Fruit fly (Drosophila melanogaster) whole organism, embryonic: ENCODE results near the gene PolQ.

Source experiments
- Ada2b ChIP-seq: fragments of 200-800 bp; sonication (Bioruptor generic); IDR thresholded peaks from 2 replicates; pipeline ENCODE4 v1.3.6; 2022; ENCODE audit warnings: missing biosample characterization, missing genetic modification characterization
- Aef1 ChIP-seq: fragments of 200-800 bp; sonication (Bioruptor generic); IDR thresholded peaks from 3 replicates; pipeline ENCODE4 v1.3.6; 2022; ENCODE audit warnings: missing biosample characterization, missing genetic modification characterization
- Bdp1 ChIP-seq: fragments of 200-800 bp; sonication (Bioruptor generic); optimal IDR thresholded peaks from 3 replicates; lab custom pipeline; 2016; ENCODE audit warnings: missing biosample characterization, missing genetic modification characterization
- Bgb ChIP-seq: fragments of 200-800 bp; sonication (Bioruptor generic); IDR thresholded peaks from 2 replicates; pipeline ENCODE4 v1.3.6; 2022; ENCODE audit warnings: missing biosample characterization, missing genetic modification characterization; ENCODE audit not compliant: partially characterized antibody
- CG10267 ChIP-seq: fragments of 200-800 bp; sonication (Bioruptor generic); optimal IDR thresholded peaks from 2 replicates; lab custom pipeline; 2018; ENCODE audit warnings: missing biosample characterization, mild to moderate bottlenecking, missing genetic modification characterization, moderate library complexity
- CG10543 ChIP-seq: fragments of 200-800 bp; sonication (Bioruptor generic); optimal IDR thresholded peaks from 3 replicates; lab custom pipeline; 2017; ENCODE audit warnings: missing biosample characterization, mild to moderate bottlenecking, missing genetic modification characterization, moderate library complexity
- CG10565 ChIP-seq: fragments of 200-800 bp; sonication (Bioruptor generic); optimal IDR thresholded peaks from 3 replicates; lab custom pipeline; 2016; ENCODE audit warnings: missing biosample characterization, mild to moderate bottlenecking, missing genetic modification characterization
- CG11085 ChIP-seq: fragments of 200-800 bp; sonication (Bioruptor generic); IDR thresholded peaks from 2 replicates; pipeline ENCODE4 v1.3.6; 2022; ENCODE audit warnings: missing biosample characterization, missing genetic modification characterization
- CG11695 ChIP-seq: fragments of 200-800 bp; sonication (Bioruptor generic); IDR thresholded peaks from 3 replicates; pipeline ENCODE4 v1.3.6; 2022; ENCODE audit warnings: missing biosample characterization, missing genetic modification characterization
- CG13894 ChIP-seq: fragments of 200-800 bp; sonication (Bioruptor generic); optimal IDR thresholded peaks from 3 replicates; lab custom pipeline; 2018; ENCODE audit warnings: missing biosample characterization, mild to moderate bottlenecking, missing genetic modification characterization, moderate library complexity
- CG14710 ChIP-seq: fragments of 200-800 bp; sonication (Bioruptor generic); optimal IDR thresholded peaks from 3 replicates; lab custom pipeline; 2019; ENCODE audit warnings: missing biosample characterization, mild to moderate bottlenecking, missing genetic modification characterization, moderate library complexity
- CG17385 ChIP-seq: fragments of 200-800 bp; sonication (Bioruptor generic); optimal IDR thresholded peaks from 3 replicates; lab custom pipeline; 2018; ENCODE audit warnings: missing biosample characterization, mild to moderate bottlenecking, missing genetic modification characterization
- CG17829 ChIP-seq: fragments of 200-800 bp; optimal IDR thresholded peaks from 2 replicates; lab custom pipeline; 2019; ENCODE audit warnings: missing biosample characterization, mild to moderate bottlenecking, missing genetic modification characterization, moderate library complexity
- CG18619 ChIP-seq: fragments of 200-800 bp; sonication (Bioruptor generic); optimal IDR thresholded peaks from 3 replicates; lab custom pipeline; 2017; ENCODE audit warnings: missing biosample characterization, mild to moderate bottlenecking, missing genetic modification characterization
- CG18764 ChIP-seq: fragments of 200-800 bp; sonication (Bioruptor generic); optimal IDR thresholded peaks from 3 replicates; lab custom pipeline; 2016; ENCODE audit warnings: missing biosample characterization, missing genetic modification characterization
- CG2129 ChIP-seq: fragments of 200-800 bp; sonication (Bioruptor generic); IDR thresholded peaks from 2 replicates; pipeline ENCODE4 v1.3.6; 2022; ENCODE audit warnings: missing biosample characterization, missing genetic modification characterization; ENCODE audit not compliant: partially characterized antibody
- CG32772 ChIP-seq: fragments of 200-800 bp; sonication (Bioruptor generic); IDR thresholded peaks from 2 replicates; pipeline ENCODE4 v1.3.6; 2022; ENCODE audit warnings: missing biosample characterization, missing genetic modification characterization
- CG5953 ChIP-seq: fragments of 200-800 bp; sonication (Bioruptor generic); IDR thresholded peaks from 2 replicates; pipeline ENCODE4 v1.3.6; 2022; ENCODE audit warnings: missing biosample characterization, missing genetic modification characterization
- CG6854 ChIP-seq: fragments of 200-800 bp; sonication (Bioruptor generic); optimal IDR thresholded peaks from 3 replicates; lab custom pipeline; 2017; ENCODE audit warnings: missing biosample characterization, mild to moderate bottlenecking, missing genetic modification characterization
- CG7839 ChIP-seq: fragments of 200-800 bp; sonication (Bioruptor generic); optimal IDR thresholded peaks from 3 replicates; lab custom pipeline; 2018; ENCODE audit warnings: missing biosample characterization, mild to moderate bottlenecking, missing genetic modification characterization, moderate library complexity
- CG8290 ChIP-seq, 3 experiments: fragments of 200-800 bp; sonication (Bioruptor generic); optimal IDR thresholded peaks; 2 replicates each; lab custom pipeline; 2016 to 2019; ENCODE audit warnings: missing biosample characterization in 3 of 3, missing genetic modification characterization in 3 of 3, mild to moderate bottlenecking in 2 of 3, moderate library complexity in 1 of 3
- CG9437 ChIP-seq: fragments of 200-800 bp; sonication (Bioruptor generic); optimal IDR thresholded peaks from 2 replicates; lab custom pipeline; 2018; ENCODE audit warnings: missing biosample characterization, mild to moderate bottlenecking, missing genetic modification characterization
- Camta ChIP-seq: fragments of 200-800 bp; sonication (Bioruptor generic); optimal IDR thresholded peaks from 2 replicates; lab custom pipeline; 2016; ENCODE audit warnings: missing biosample characterization, missing genetic modification characterization
- Hr51 ChIP-seq, 2 experiments: fragments of 200-800 bp; sonication (Bioruptor generic); optimal IDR thresholded peaks; 2 replicates in 1 of 2; 3 replicates in 1 of 2; lab custom pipeline; 2016 to 2018; ENCODE audit warnings: missing biosample characterization in 2 of 2, missing genetic modification characterization in 2 of 2, mild to moderate bottlenecking in 1 of 2, moderate library complexity in 1 of 2
- Oaz ChIP-seq: fragments of 200-800 bp; sonication (Bioruptor generic); IDR thresholded peaks from 2 replicates; pipeline ENCODE4 v1.3.6; 2022; ENCODE audit warnings: missing biosample characterization, missing genetic modification characterization
- Rx ChIP-seq: fragments of 200-800 bp; sonication (Bioruptor generic); IDR thresholded peaks from 2 replicates; pipeline ENCODE4 v1.3.6; 2022; ENCODE audit warnings: missing biosample characterization, missing genetic modification characterization
- Sin3A ChIP-seq: fragments of >200 bp; optimal IDR thresholded peaks from 2 replicates; lab custom pipeline; 2018
- Sry-δ ChIP-seq: fragments of 200-800 bp; sonication (Bioruptor generic); optimal IDR thresholded peaks from 2 replicates; lab custom pipeline; 2016; ENCODE audit warnings: missing biosample characterization, missing genetic modification characterization
- abd-A ChIP-seq: fragments of 200-800 bp; sonication (Bioruptor generic); optimal IDR thresholded peaks from 3 replicates; lab custom pipeline; 2019; ENCODE audit warnings: missing biosample characterization, mild to moderate bottlenecking, missing genetic modification characterization, moderate library complexity
- ato ChIP-seq: fragments of 200-800 bp; sonication (Bioruptor generic); IDR thresholded peaks from 2 replicates; pipeline ENCODE4 v1.3.6; 2022; ENCODE audit warnings: missing biosample characterization, missing genetic modification characterization; ENCODE audit not compliant: partially characterized antibody
- bowl ChIP-seq: fragments of 200-800 bp; sonication (Bioruptor generic); IDR thresholded peaks from 2 replicates; pipeline ENCODE4 v1.3.6; 2022; ENCODE audit warnings: missing biosample characterization, missing genetic modification characterization
- btn ChIP-seq: fragments of 200-800 bp; sonication (Bioruptor generic); optimal IDR thresholded peaks from 2 replicates; lab custom pipeline; 2016; ENCODE audit warnings: missing biosample characterization, missing genetic modification characterization
- cas ChIP-seq: fragments of 200-800 bp; sonication (Bioruptor generic); IDR thresholded peaks from 2 replicates; pipeline ENCODE4 v1.3.6; 2022; ENCODE audit warnings: missing biosample characterization, missing genetic modification characterization
- cg ChIP-seq: fragments of 200-800 bp; sonication (Bioruptor generic); optimal IDR thresholded peaks from 3 replicates; lab custom pipeline; 2019; ENCODE audit warnings: missing biosample characterization, mild to moderate bottlenecking, missing genetic modification characterization, moderate library complexity
- fu2 ChIP-seq: fragments of 200-800 bp; sonication (Bioruptor generic); optimal IDR thresholded peaks from 2 replicates; lab custom pipeline; 2016; ENCODE audit warnings: missing biosample characterization, missing genetic modification characterization
- gcm2 ChIP-seq: fragments of 200-800 bp; sonication (Bioruptor generic); optimal IDR thresholded peaks from 2 replicates; lab custom pipeline; 2016; ENCODE audit warnings: missing biosample characterization, missing genetic modification characterization
- grau ChIP-seq: fragments of 200-800 bp; optimal IDR thresholded peaks from 3 replicates; lab custom pipeline; 2019; ENCODE audit warnings: missing biosample characterization, mild to moderate bottlenecking, missing genetic modification characterization, moderate library complexity
- h ChIP-seq: fragments of >200 bp; optimal IDR thresholded peaks from 2 replicates; lab custom pipeline; 2017
- jumu ChIP-seq: fragments of 200-800 bp; sonication (Bioruptor generic); optimal IDR thresholded peaks from 3 replicates; lab custom pipeline; 2016; ENCODE audit warnings: missing biosample characterization, missing genetic modification characterization
- ken ChIP-seq: fragments of 200-800 bp; sonication (Bioruptor generic); IDR thresholded peaks from 3 replicates; pipeline ENCODE4 v1.3.6; 2022; ENCODE audit warnings: missing biosample characterization, missing genetic modification characterization
- lbe ChIP-seq: fragments of 200-800 bp; sonication (Bioruptor generic); optimal IDR thresholded peaks from 2 replicates; lab custom pipeline; 2016; ENCODE audit warnings: missing biosample characterization, mild to moderate bottlenecking, missing genetic modification characterization
- mirr ChIP-seq: fragments of 200-800 bp; sonication (Bioruptor generic); optimal IDR thresholded peaks from 3 replicates; lab custom pipeline; 2018; ENCODE audit warnings: missing biosample characterization, mild to moderate bottlenecking, missing genetic modification characterization
- nau ChIP-seq: fragments of 200-800 bp; sonication (Bioruptor generic); optimal IDR thresholded peaks from 3 replicates; lab custom pipeline; 2017; ENCODE audit warnings: missing biosample characterization, mild to moderate bottlenecking, missing genetic modification characterization, missing genetic modification reagents
- oc ChIP-seq: fragments of 200-800 bp; sonication (Bioruptor generic); optimal IDR thresholded peaks from 2 replicates; lab custom pipeline; 2018; ENCODE audit warnings: missing biosample characterization, mild to moderate bottlenecking, missing genetic modification characterization, moderate library complexity
- phol ChIP-seq: fragments of 200-800 bp; sonication (Bioruptor generic); optimal IDR thresholded peaks from 3 replicates; lab custom pipeline; 2018; ENCODE audit warnings: missing biosample characterization, mild to moderate bottlenecking, missing genetic modification characterization, moderate library complexity
- sr ChIP-seq: fragments of 200-800 bp; sonication (Bioruptor generic); IDR thresholded peaks from 3 replicates; pipeline ENCODE4 v1.3.6; 2022; ENCODE audit warnings: missing biosample characterization, missing genetic modification characterization
- tll ChIP-seq, 2 experiments: fragments of 200-800 bp in 1 of 2; fragments of >200 bp in 1 of 2; sonication (Bioruptor generic) in 1 of 2; optimal IDR thresholded peaks; 2 replicates each; lab custom pipeline; 2017 to 2019; ENCODE audit warnings: missing biosample characterization in 2 of 2, missing genetic modification characterization in 2 of 2, mild to moderate bottlenecking in 1 of 2, moderate library complexity in 1 of 2
- zf30C ChIP-seq: fragments of 200-800 bp; sonication (Bioruptor generic); optimal IDR thresholded peaks from 3 replicates; lab custom pipeline; 2018; ENCODE audit warnings: missing biosample characterization, mild to moderate bottlenecking, missing genetic modification characterization

PolQ gene

DNA sequence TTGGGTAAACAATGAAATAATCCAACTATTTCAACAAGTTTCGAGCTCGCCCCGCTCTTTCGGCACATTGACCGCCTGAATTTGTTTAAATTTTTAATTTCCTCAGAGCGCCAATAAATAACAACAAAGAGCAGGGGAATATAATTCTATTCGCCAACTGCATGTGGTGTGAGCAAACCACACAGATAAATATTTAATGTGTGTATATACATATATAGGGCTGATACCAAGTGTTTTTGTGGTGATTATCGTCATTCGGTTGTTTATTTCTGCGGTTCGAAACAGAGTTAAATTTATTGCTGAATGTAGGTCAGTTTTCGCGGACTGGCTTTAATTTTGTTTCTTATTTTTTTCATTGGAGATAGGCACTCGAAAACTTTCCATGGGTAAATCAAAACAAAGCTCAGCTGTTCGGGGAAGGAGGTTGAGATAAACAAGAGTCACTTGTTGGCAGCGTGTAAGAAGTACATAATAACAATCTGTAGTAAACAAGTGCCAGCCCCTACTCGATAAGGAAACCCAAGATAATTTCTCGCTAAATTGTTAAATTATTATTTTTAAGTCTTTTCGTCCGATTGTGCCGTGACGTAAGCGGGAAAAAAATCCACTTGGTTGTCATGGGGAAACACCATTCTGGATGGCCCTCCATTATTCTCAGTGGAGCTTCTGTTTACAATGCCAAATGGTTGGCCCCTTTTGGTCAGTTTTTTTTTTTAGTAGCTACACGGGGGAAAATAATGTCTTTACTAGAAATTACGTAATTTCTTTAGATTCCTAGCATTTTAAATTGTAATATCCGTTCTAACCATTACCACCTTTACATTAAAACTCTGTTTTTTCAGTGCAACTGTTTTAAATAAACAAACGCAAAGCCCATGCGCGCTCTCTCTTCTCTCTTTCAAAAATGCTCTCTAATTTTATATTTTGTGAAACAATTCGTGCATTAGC lies 5.8 kb upstream of the PolQ start (continued):
- TF ChIP-seq CG9437 (GFP tag; lab: Kevin White, UChicago) (peak; percentile 42), cg (GFP tag; lab: Kevin White, UChicago) (no peak), Camta (GFP tag; lab: Kevin White, UChicago) (peak; percentile 15), CG11085 (GFP tag; lab: Robert Waterston, UW) (peak; percentile 53; the same call in 1 of the 2 replicates), Bdp1 (GFP tag; lab: Kevin White, UChicago) (peak; percentile 37), CG7839 (tag; lab: Kevin White, UChicago) (peak; percentile 61), CG10543 (GFP tag; lab: Kevin White, UChicago) (no peak), sr (GFP tag; lab: Robert Waterston, UW) (no peak), CG2129 (GFP tag; lab: Robert Waterston, UW) (no peak), cas (no peak), gcm2 (GFP tag; lab: Kevin White, UChicago) (no peak), CG17385 (GFP tag; lab: Kevin White, UChicago) (peak; percentile 48), btn (GFP tag; lab: Kevin White, UChicago) (peak; percentile 10), Hr51 (GFP tag; optimal IDR thresholded peaks at IDR 0.05; lab: Kevin White, UChicago) (peak; percentile 47 to 67), CG13894 (peak; percentile 40), CG10267 (tag; lab: Kevin White, UChicago) (no peak), CG11695 (GFP tag; lab: Robert Waterston, UW) (peak; percentile 52; the same call in 1 of the 3 replicates), CG32772 (GFP tag; lab: Robert Waterston, UW) (peak; percentile 45; the same call in 1 of the 2 replicates), ato (no peak), Aef1 (GFP tag; lab: Robert Waterston, UW) (peak; percentile 49; the same call in 2 of the 3 replicates), CG18619 (GFP tag; lab: Kevin White, UChicago) (peak; percentile 42), tll (GFP tag; optimal IDR thresholded peaks at IDR 0.05; lab: Kevin White, UChicago) (no peak), bowl (GFP tag; lab: Robert Waterston, UW) (no peak), CG8290 (GFP tag; optimal IDR thresholded peaks at IDR 0.05; lab: Kevin White, UChicago) (no peak), CG8290 (tag; optimal IDR thresholded peaks at IDR 0.05; lab: Kevin White, UChicago) (no peak), CG5953 (GFP tag; lab: Robert Waterston, UW) (peak; percentile 27; the same call in 1 of the 2 replicates), CG10565 (GFP tag; lab: Kevin White, UChicago) (no peak), abd-A (no peak), h (lab: Kevin White, UChicago) (no peak), grau (peak; percentile 39), Ada2b (GFP tag; lab: Robert Waterston, UW) (peak; percentile 70), phol (peak; percentile 56), oc (tag; lab: Kevin White, UChicago) (no peak), CG6854 (no peak), Sin3A (lab: Kevin White, UChicago) (no peak), jumu (GFP tag; lab: Kevin White, UChicago) (peak; percentile 12), mirr (GFP tag; lab: Kevin White, UChicago) (peak; percentile 43), Bgb (GFP tag; lab: Robert Waterston, UW) (no peak), lbe (GFP tag; lab: Kevin White, UChicago) (no peak), CG18764 (GFP tag; lab: Kevin White, UChicago) (peak; percentile 2), zf30C (GFP tag; lab: Kevin White, UChicago) (peak; percentile 64), nau (peak; percentile 3), Sry-δ (peak; percentile 3), Oaz (GFP tag; lab: Robert Waterston, UW) (peak; percentile 56), CG17829 (tag; lab: Kevin White, UChicago) (no peak), Rx (GFP tag; lab: Robert Waterston, UW) (peak; percentile 46; the same call in 1 of the 2 replicates), ken (GFP tag; lab: Robert Waterston, UW) (0 out of 3 replicates have a peak, but pooled peaks have one; percentile 39), CG14710 (tag; lab: Kevin White, UChicago) (peak; percentile 1), fu2 (GFP tag; lab: Kevin White, UChicago) (peak; percentile 60)
